Fruit fly (Drosophila melanogaster) whole organism: Measurements from ENCODE around the gene TwdlV.

Experiments
- Dll ChIP-seq: fragments of >200 bp; optimal IDR thresholded peaks from 2 replicates; lab custom pipeline; 2017
- EcR ChIP-seq, 2 experiments: fragments of >200 bp; optimal IDR thresholded peaks; 2 replicates each; lab custom pipeline; 2017; ENCODE audit warnings: missing biosample characterization in 2 of 2, missing genetic modification characterization in 2 of 2, missing genetic modification reagents in 2 of 2
- pan ChIP-seq: fragments of >200 bp; optimal IDR thresholded peaks from 2 replicates; lab custom pipeline; 2017
- psq ChIP-seq: fragments of >200 bp; optimal IDR thresholded peaks from 2 replicates; lab custom pipeline; 2017
- usp ChIP-seq: fragments of >200 bp; optimal IDR thresholded peaks from 2 replicates; lab custom pipeline; 2017; ENCODE audit warnings: missing biosample characterization, missing genetic modification characterization, mixed read lengths

DNA sequence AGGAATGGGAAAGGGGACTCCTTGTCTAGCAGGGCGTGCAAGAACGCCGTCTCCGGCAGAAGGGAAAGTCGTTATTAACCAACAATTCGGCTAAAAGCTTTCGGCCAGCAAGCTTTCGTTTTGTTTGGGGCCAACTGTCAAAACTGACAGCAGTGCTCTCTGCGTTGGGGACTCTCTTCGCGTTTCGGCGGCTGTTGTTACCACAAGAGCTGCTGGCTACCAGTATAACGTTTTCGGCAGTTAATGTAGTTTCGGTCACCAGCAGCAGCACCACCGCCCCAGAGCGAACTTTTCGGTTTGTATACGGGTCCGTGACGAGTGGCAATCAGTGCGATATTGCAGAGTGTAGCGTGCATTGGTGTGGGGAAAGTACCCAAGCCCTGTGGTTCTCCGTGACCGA lies 25.6 kb downstream of the TwdlV start, which contains the start of gene cpx:
- TF ChIP-seq psq (no peak), usp (GFP tag; lab: Kevin White, UChicago) (no peak), Dll (lab: Kevin White, UChicago) (no peak), EcR (GFP tag; optimal IDR thresholded peaks at IDR 0.05; lab: Kevin White, UChicago) (no peak), pan (lab: Kevin White, UChicago) (no peak)
